Worm (Caenorhabditis elegans): ENCODE data around the gene clh-4.
A peak's percentile ranks its signal among the peaks of the same experiment; 100 is the strongest.

The clh-4 gene

DNA sequence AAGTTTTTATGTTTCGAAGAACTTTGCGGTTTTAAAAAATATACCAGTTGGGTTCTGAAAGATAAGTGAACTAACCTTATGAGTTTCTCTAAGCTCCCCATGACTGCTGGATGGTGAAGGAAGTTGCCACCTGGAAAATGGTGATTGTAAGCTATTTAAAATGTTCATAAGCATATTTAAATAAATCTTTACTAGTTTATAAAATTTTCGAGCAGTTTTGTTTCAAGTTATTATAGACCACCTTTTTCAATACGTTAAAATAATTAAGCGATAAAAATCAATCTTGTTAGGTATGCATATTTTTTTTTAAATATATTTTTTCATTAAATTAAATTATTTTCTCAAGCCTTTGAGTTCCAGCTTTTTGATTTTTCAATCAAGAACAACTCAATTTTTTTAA is 21.1 kb downstream of the clh-4 start, which contains the start of gene T06F4.1:
Gene T06F4.1, minus strand, starts transcription at position 101 of the 400 bp plus-strand sequence.
- TF ChIP-seq aly-2 (tag; optimal IDR thresholded peaks at IDR 0.05) (no peak), R02D3.7 (tag; optimal IDR thresholded peaks at IDR 0.05) (no peak), nhr-6 (tag; optimal IDR thresholded peaks at IDR 0.05) (no peak), Y55F3AM.14 (GFP tag; optimal IDR thresholded peaks at IDR 0.05) (no peak)

DNA sequence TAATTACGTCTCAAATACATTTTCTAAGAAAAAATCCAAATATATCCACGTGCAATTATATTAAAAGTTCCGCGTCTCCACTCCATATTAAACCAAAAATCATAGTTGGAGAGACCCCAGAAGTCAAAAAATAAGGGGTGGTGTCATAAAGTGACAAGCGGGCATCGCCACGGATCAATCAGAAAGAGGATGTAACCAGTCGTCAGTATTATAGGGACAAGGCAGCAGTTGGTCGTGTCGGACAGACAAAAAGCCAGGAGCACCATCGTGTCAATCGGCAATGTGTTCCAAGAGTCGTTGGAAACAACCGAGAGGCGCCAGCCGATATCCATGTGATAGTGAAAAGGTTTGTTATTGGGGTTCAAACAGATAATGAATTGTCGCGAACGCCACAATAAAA is 24.4 kb downstream of the clh-4 start:
- TF ChIP-seq peb-1 (tag; optimal IDR thresholded peaks at IDR 0.05) (no peak), F13H6.1 (tag; optimal IDR thresholded peaks at IDR 0.05) (peak; percentile 36), lsy-2 (tag; optimal IDR thresholded peaks at IDR 0.05) (peak in 1 of 2 experiments; percentile 6), sma-9 (GFP tag; optimal IDR thresholded peaks at IDR 0.05) (peak; percentile 14), sma-9 (tag; optimal IDR thresholded peaks at IDR 0.05) (no peak)

DNA sequence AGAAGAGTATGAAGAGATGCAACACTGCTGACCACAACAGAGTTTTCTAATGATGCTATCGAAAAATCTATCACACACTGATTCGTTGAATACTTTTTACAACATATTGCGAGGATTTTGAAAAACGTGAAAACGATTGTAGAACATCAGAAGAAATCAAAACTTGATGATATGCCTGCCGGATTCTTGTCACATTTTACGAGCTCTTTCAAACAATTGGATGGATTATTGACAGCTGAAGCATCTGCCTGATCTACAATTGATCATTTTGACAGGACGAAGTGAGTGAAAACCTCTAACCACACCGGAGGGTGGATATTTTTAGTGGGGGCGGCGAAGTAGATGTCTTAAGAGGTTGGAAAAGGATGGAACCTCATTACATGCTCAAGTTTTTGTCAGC is 27.9 kb downstream of the clh-4 start:
- TF ChIP-seq ceh-16 (tag; optimal IDR thresholded peaks at IDR 0.05): no peak
- TF ChIP-seq gmeb-1 (tag; optimal IDR thresholded peaks at IDR 0.05): no peak
- TF ChIP-seq sma-9 (GFP tag; optimal IDR thresholded peaks at IDR 0.05): no peak
- TF ChIP-seq sma-9 (tag; optimal IDR thresholded peaks at IDR 0.05): no peak
- TF ChIP-seq mdl-1 (tag; optimal IDR thresholded peaks at IDR 0.05): no peak
- no peak for TF ChIP-seq nhr-237 (tag; optimal IDR thresholded peaks at IDR 0.05)
- TF ChIP-seq ceh-82 (tag; optimal IDR thresholded peaks at IDR 0.05): no peak
- TF ChIP-seq nhr-12 (tag; optimal IDR thresholded peaks at IDR 0.05): no peak
- no peak for TF ChIP-seq fos-1 (tag; optimal IDR thresholded peaks at IDR 0.05)
- no peak for TF ChIP-seq nhr-10 (tag; optimal IDR thresholded peaks at IDR 0.05)
- no peak for TF ChIP-seq nhr-6 (tag; optimal IDR thresholded peaks at IDR 0.05)
- no peak for TF ChIP-seq ZK546.5 (tag; optimal IDR thresholded peaks at IDR 0.05)
- no peak for TF ChIP-seq elt-3 (tag; optimal IDR thresholded peaks at IDR 0.05)
- no peak for TF ChIP-seq dmd-4 (tag; optimal IDR thresholded peaks at IDR 0.05)
- TF ChIP-seq ztf-1 (GFP tag; conservative IDR thresholded peaks at IDR 0.05): no peak
- TF ChIP-seq blmp-1 (tag; optimal IDR thresholded peaks at IDR 0.05; ENCODE audit: insufficient read depth): no peak
- no peak for TF ChIP-seq unc-55 (GFP tag; optimal IDR thresholded peaks at IDR 0.05)
- no peak for TF ChIP-seq elt-1 (tag; optimal IDR thresholded peaks at IDR 0.05)
- no peak for TF ChIP-seq ama-1 (optimal IDR thresholded peaks at IDR 0.05)
- TF ChIP-seq aly-2 (tag; optimal IDR thresholded peaks at IDR 0.05): no peak
- TF ChIP-seq snpc-4 (tag; optimal IDR thresholded peaks at IDR 0.05): no peak

DNA sequence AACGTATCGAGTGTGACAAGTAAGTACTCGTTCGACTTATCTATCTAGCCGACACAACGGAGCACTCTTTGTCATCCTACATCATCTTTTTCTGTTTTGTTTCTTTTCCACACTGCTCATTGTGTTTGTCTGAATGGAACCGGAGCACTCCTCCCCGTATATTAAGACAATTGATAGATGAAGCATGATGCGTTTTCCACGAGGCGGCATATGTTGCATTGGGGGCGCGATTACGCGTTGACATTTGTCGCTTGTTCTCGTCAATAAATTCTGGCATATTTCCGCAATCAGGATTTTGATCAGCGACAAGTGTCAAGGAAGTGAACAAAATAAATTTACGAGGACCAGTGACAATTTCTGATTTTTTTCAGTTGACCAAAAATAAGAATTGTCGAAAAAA is 32.2 kb downstream of the clh-4 start:
- TF ChIP-seq peb-1 (tag; optimal IDR thresholded peaks at IDR 0.05): no peak
- TF ChIP-seq blmp-1 (tag; optimal IDR thresholded peaks at IDR 0.05; ENCODE audit: insufficient read depth): no peak
- no peak for TF ChIP-seq sma-9 (GFP tag; optimal IDR thresholded peaks at IDR 0.05)
- TF ChIP-seq sma-9 (tag; optimal IDR thresholded peaks at IDR 0.05): no peak
- no peak for TF ChIP-seq unc-62 (GFP tag; optimal IDR thresholded peaks at IDR 0.05)
- no peak for TF ChIP-seq nhr-12 (tag; optimal IDR thresholded peaks at IDR 0.05)
- no peak for TF ChIP-seq zag-1 (tag; optimal IDR thresholded peaks at IDR 0.05)
- no peak for TF ChIP-seq aly-2 (tag; optimal IDR thresholded peaks at IDR 0.05)
- TF ChIP-seq sma-3 (GFP tag; optimal IDR thresholded peaks at IDR 0.05): no peak
- TF ChIP-seq fos-1 (tag; optimal IDR thresholded peaks at IDR 0.05): no peak
- TF ChIP-seq egl-27 (tag; optimal IDR thresholded peaks at IDR 0.05): no peak
- no peak for TF ChIP-seq Y55F3AM.14 (GFP tag; optimal IDR thresholded peaks at IDR 0.05)
- TF ChIP-seq ztf-11 (tag; optimal IDR thresholded peaks at IDR 0.05): no peak
- TF ChIP-seq nhr-10 (tag; optimal IDR thresholded peaks at IDR 0.05): no peak
- TF ChIP-seq nhr-129 (tag; optimal IDR thresholded peaks at IDR 0.05): no peak
- TF ChIP-seq ZK546.5 (tag; optimal IDR thresholded peaks at IDR 0.05): no peak
- no peak for TF ChIP-seq nhr-237 (tag; optimal IDR thresholded peaks at IDR 0.05)
- no peak for TF ChIP-seq nhr-21 (tag; optimal IDR thresholded peaks at IDR 0.05)
- no peak for TF ChIP-seq ceh-82 (tag; optimal IDR thresholded peaks at IDR 0.05)
- TF ChIP-seq crh-2 (tag; optimal IDR thresholded peaks at IDR 0.05): no peak

DNA sequence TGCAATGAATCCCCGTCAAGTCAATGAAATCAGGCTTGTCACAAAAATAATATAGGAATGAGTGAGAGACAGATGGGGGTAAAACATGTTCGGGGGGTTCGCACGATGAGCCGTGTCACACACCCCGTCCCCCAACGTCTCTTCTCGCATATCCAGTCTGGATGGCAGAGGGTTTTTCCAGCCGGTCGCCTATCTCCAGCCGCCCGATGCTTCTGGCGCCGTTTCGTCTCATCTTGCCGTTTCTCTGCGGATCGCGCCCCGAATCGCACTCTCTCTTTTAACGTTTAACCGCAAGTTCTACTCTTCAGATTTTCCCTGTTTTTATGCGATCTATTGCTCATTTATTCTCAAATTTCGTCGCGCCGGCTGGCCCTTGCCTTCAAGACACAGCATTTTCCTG is 38.4 kb downstream of the clh-4 start:
- TF ChIP-seq sma-9 (GFP tag; optimal IDR thresholded peaks at IDR 0.05) (no peak), sma-9 (tag; optimal IDR thresholded peaks at IDR 0.05) (no peak), R02D3.7 (tag; optimal IDR thresholded peaks at IDR 0.05) (no peak), nhr-237 (tag; optimal IDR thresholded peaks at IDR 0.05) (no peak), elt-1 (tag; optimal IDR thresholded peaks at IDR 0.05) (no peak), nhr-11 (tag; optimal IDR thresholded peaks at IDR 0.05) (no peak), ceh-82 (tag; optimal IDR thresholded peaks at IDR 0.05) (no peak), peb-1 (tag; optimal IDR thresholded peaks at IDR 0.05) (no peak), lin-11 (tag; optimal IDR thresholded peaks at IDR 0.05) (no peak), zag-1 (tag; optimal IDR thresholded peaks at IDR 0.05) (no peak), egl-27 (tag; optimal IDR thresholded peaks at IDR 0.05) (no peak), unc-62 (GFP tag; optimal IDR thresholded peaks at IDR 0.05) (no peak), skn-1 (tag; optimal IDR thresholded peaks at IDR 0.05) (no peak), Y55F3AM.14 (GFP tag; optimal IDR thresholded peaks at IDR 0.05) (no peak), F13H6.1 (tag; optimal IDR thresholded peaks at IDR 0.05) (no peak), mab-5 (tag; optimal IDR thresholded peaks at IDR 0.05) (no peak), alr-1 (tag; optimal IDR thresholded peaks at IDR 0.05) (no peak), sem-4 (tag; optimal IDR thresholded peaks at IDR 0.05) (no peak), nhr-6 (tag; optimal IDR thresholded peaks at IDR 0.05) (no peak)

Measured in whole organism, L2 larva.